Fruit fly (Drosophila melanogaster): ENCODE data around the gene knk.

DNA sequence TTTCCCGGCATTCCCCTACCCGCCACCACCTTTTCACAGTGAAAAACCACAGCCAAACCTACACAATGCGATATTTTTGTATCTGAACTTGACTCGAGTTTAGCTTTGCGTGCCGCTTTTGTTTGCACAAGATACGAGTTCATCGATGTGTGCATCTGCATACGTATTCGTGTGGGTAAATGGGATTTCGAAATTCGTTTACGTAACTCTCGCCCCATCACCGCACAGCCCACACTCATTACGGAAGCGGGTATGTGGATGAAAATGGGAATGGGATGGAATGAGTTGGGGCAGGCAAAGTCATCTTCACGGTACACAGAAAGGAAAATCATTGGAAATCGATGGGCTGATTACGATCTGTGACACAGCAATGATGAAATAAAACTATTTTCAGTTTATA is 39.2 kb downstream of the knk start:
- TF ChIP-seq h (optimal IDR thresholded peaks at IDR 0.05): no peak
- TF ChIP-seq Sin3A (optimal IDR thresholded peaks at IDR 0.05): no peak
